Fruit fly (Drosophila melanogaster) whole organism, wandering third instar larva: ENCODE data around the gene Vha13.

Experiments
- Abd-B ChIP-seq: fragments of >200 bp; optimal IDR thresholded peaks from 2 replicates; lab custom pipeline; 2017; ENCODE audit warnings: missing biosample characterization, missing genetic modification characterization
- CG32264 ChIP-seq: fragments of 200-800 bp; sonication (Bioruptor generic); optimal IDR thresholded peaks from 2 replicates; lab custom pipeline; 2016; ENCODE audit warnings: missing biosample characterization, missing genetic modification characterization
- CG9705 ChIP-seq: fragments of 200-800 bp; sonication (Bioruptor generic); optimal IDR thresholded peaks from 2 replicates; lab custom pipeline; 2018; ENCODE audit warnings: missing biosample characterization, mild to moderate bottlenecking, missing genetic modification characterization
- CrebA ChIP-seq: fragments of 200-800 bp; sonication (Bioruptor generic); optimal IDR thresholded peaks from 2 replicates; lab custom pipeline; 2016; ENCODE audit warnings: missing biosample characterization, mild to moderate bottlenecking, missing genetic modification characterization, borderline replicate concordance
- Dif ChIP-seq: fragments of 200-275, 200-300 bp; sonication (Bioruptor generic); optimal IDR thresholded peaks from 2 replicates; lab custom pipeline; 2018; ENCODE audit warnings: missing biosample characterization, missing genetic modification characterization; ENCODE audit not compliant: partially characterized antibody
- GATAd ChIP-seq: sonication (Bioruptor generic); optimal IDR thresholded peaks from 2 replicates; lab custom pipeline; 2016; ENCODE audit warnings: missing biosample characterization, missing genetic modification characterization
- HLH106 ChIP-seq: fragments of 200-800 bp; optimal IDR thresholded peaks from 3 replicates; lab custom pipeline; 2019; ENCODE audit warnings: missing biosample characterization, mild to moderate bottlenecking, missing genetic modification characterization, moderate library complexity
- Hnf4 ChIP-seq: fragments of 200-800 bp; sonication (Bioruptor generic); optimal IDR thresholded peaks from 2 replicates; lab custom pipeline; 2016; ENCODE audit warnings: missing biosample characterization, mild to moderate bottlenecking, missing genetic modification characterization
- Hr78 ChIP-seq: fragments of >200 bp; optimal IDR thresholded peaks from 2 replicates; lab custom pipeline; 2017; ENCODE audit warnings: missing biosample characterization, missing genetic modification characterization
- Jra ChIP-seq: sonication (Bioruptor generic); optimal IDR thresholded peaks from 2 replicates; lab custom pipeline; 2016; ENCODE audit warnings: missing biosample characterization, missing genetic modification characterization
- Mio ChIP-seq: sonication (Bioruptor generic); optimal IDR thresholded peaks from 2 replicates; lab custom pipeline; 2016; ENCODE audit warnings: missing biosample characterization, missing genetic modification characterization
- N ChIP-seq: fragments of >200 bp; optimal IDR thresholded peaks from 2 replicates; lab custom pipeline; 2018; ENCODE audit warnings: missing biosample characterization, missing external identifiers, missing genetic modification characterization
- OdsH ChIP-seq: fragments of 200-800 bp; sonication (Bioruptor generic); optimal IDR thresholded peaks from 2 replicates; lab custom pipeline; 2016; ENCODE audit warnings: missing biosample characterization, mild to moderate bottlenecking, missing genetic modification characterization
- Rel ChIP-seq, 2 experiments: fragments of 200-800 bp; sonication (Bioruptor generic) in 1 of 2; optimal IDR thresholded peaks; 2 replicates in 1 of 2; 3 replicates in 1 of 2; lab custom pipeline; 2016 to 2019; ENCODE audit warnings: mild to moderate bottlenecking in 2 of 2, missing biosample characterization in 2 of 2, missing genetic modification characterization in 2 of 2, moderate library complexity in 1 of 2
- Sp1 ChIP-seq: fragments of 200-800 bp; sonication (Bioruptor generic); optimal IDR thresholded peaks from 3 replicates; lab custom pipeline; 2019; ENCODE audit warnings: missing biosample characterization, mild to moderate bottlenecking, missing genetic modification characterization, moderate library complexity
- Vsx2 ChIP-seq: fragments of 200-300, 225-300 bp; sonication (Bioruptor generic); optimal IDR thresholded peaks from 2 replicates; lab custom pipeline; 2018; ENCODE audit warnings: missing biosample characterization, missing genetic modification characterization; ENCODE audit not compliant: partially characterized antibody
- br ChIP-seq: fragments of 200-800 bp; sonication (Bioruptor generic); optimal IDR thresholded peaks from 2 replicates; lab custom pipeline; 2016; ENCODE audit warnings: missing biosample characterization, missing genetic modification characterization
- brk ChIP-seq: fragments of 200-800 bp; sonication (Bioruptor generic); optimal IDR thresholded peaks from 2 replicates; lab custom pipeline; 2016; ENCODE audit warnings: missing biosample characterization, mild to moderate bottlenecking, missing genetic modification characterization
- dl ChIP-seq, 2 experiments: fragments of 175-275, 200-275 bp in 1 of 2; fragments of 200-275 bp in 1 of 2; sonication (Bioruptor generic); optimal IDR thresholded peaks; lab custom pipeline; 2018; ENCODE audit warnings: mild to moderate bottlenecking in 2 of 2, missing biosample characterization in 2 of 2, missing genetic modification characterization in 2 of 2, moderate library complexity in 2 of 2; ENCODE audit not compliant: partially characterized antibody in 2 of 2, insufficient read depth in 1 of 2
- dsf ChIP-seq: sonication (Bioruptor generic); optimal IDR thresholded peaks from 2 replicates; lab custom pipeline; 2016; ENCODE audit warnings: missing biosample characterization, missing genetic modification characterization, borderline replicate concordance
- ey ChIP-seq: fragments of 200-800 bp; sonication (Bioruptor generic); optimal IDR thresholded peaks from 2 replicates; lab custom pipeline; 2016; ENCODE audit warnings: missing biosample characterization, missing genetic modification characterization
- fru ChIP-seq: fragments of 200-800 bp; sonication (Bioruptor generic); optimal IDR thresholded peaks from 3 replicates; lab custom pipeline; 2016; ENCODE audit warnings: missing biosample characterization, mild to moderate bottlenecking, missing genetic modification characterization
- h ChIP-seq: fragments of 200-800 bp; sonication (Bioruptor generic); optimal IDR thresholded peaks from 3 replicates; lab custom pipeline; 2016; ENCODE audit warnings: missing biosample characterization, mild to moderate bottlenecking, missing genetic modification characterization
- jim ChIP-seq: fragments of 175-275, 200-325 bp; sonication (Bioruptor generic); optimal IDR thresholded peaks from 2 replicates; lab custom pipeline; 2016; ENCODE audit warnings: missing biosample characterization, mild to moderate bottlenecking, missing genetic modification characterization
- pan ChIP-seq: fragments of >200 bp; optimal IDR thresholded peaks from 2 replicates; lab custom pipeline; 2017
- psq ChIP-seq: fragments of 200-800 bp; sonication (Bioruptor generic); optimal IDR thresholded peaks from 3 replicates; lab custom pipeline; 2017; ENCODE audit warnings: missing biosample characterization, mild to moderate bottlenecking, missing genetic modification characterization, moderate library complexity
- rgr ChIP-seq: fragments of 200-800 bp; sonication (Bioruptor generic); optimal IDR thresholded peaks from 3 replicates; lab custom pipeline; 2016; ENCODE audit warnings: missing biosample characterization, mild to moderate bottlenecking, missing genetic modification characterization
- sage ChIP-seq: fragments of 200-800 bp; sonication (Bioruptor generic); optimal IDR thresholded peaks from 2 replicates; lab custom pipeline; 2016; ENCODE audit warnings: missing biosample characterization, mild to moderate bottlenecking, missing genetic modification characterization
- sv ChIP-seq: fragments of 200-800 bp; sonication (Bioruptor generic); optimal IDR thresholded peaks from 3 replicates; lab custom pipeline; 2016; ENCODE audit warnings: missing biosample characterization, missing genetic modification characterization
- tai ChIP-seq: sonication (Bioruptor generic); optimal IDR thresholded peaks from 2 replicates; lab custom pipeline; 2016; ENCODE audit warnings: missing biosample characterization, missing genetic modification characterization
- usp ChIP-seq: fragments of >200 bp; optimal IDR thresholded peaks from 2 replicates; lab custom pipeline; 2017; ENCODE audit warnings: missing biosample characterization, missing genetic modification characterization

Gene Vha13

DNA sequence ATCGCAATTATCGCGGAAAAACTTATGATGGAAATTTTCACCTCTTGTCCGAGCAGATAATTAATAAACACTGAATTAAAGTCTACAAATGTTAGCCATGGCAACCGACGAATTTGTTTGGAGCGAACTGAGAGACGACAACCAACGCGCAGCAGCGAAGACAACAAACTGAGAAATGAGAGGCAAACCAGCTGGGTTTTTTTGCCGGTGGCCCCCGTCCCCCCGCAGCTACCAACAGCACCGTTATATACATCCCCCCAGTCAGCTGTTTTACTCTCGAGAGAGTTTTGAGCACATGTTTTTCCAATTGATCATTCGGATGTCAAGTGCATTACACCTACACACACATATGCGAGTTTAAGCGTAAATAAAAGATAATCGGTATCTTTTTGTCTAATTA is 3.1 kb downstream of the Vha13 start:
- TF ChIP-seq Rel (GFP tag; optimal IDR thresholded peaks at IDR 0.05; lab: Kevin White, UChicago) = no peak
- peak; percentile 93 for TF ChIP-seq Rel (tag; optimal IDR thresholded peaks at IDR 0.05; lab: Kevin White, UChicago)
- TF ChIP-seq Sp1 = no peak
- no peak for TF ChIP-seq CG32264
- no peak for TF ChIP-seq sage (GFP tag; lab: Kevin White, UChicago)
- TF ChIP-seq dl (GFP tag; optimal IDR thresholded peaks at IDR 0.05; lab: Kevin White, UChicago; ENCODE audit: insufficient read depth in 1 of 2, partially characterized antibody in 2 of 2) = peak; percentile 54 to 55
- no peak for TF ChIP-seq CG9705 (GFP tag; lab: Kevin White, UChicago)
- no peak for TF ChIP-seq fru (GFP tag; lab: Kevin White, UChicago)
- TF ChIP-seq jim (GFP tag; lab: Kevin White, UChicago) = no peak
- peak; percentile 12 for TF ChIP-seq Dif (GFP tag; lab: Kevin White, UChicago)
- peak; percentile 30 for TF ChIP-seq br (GFP tag; lab: Kevin White, UChicago)

DNA sequence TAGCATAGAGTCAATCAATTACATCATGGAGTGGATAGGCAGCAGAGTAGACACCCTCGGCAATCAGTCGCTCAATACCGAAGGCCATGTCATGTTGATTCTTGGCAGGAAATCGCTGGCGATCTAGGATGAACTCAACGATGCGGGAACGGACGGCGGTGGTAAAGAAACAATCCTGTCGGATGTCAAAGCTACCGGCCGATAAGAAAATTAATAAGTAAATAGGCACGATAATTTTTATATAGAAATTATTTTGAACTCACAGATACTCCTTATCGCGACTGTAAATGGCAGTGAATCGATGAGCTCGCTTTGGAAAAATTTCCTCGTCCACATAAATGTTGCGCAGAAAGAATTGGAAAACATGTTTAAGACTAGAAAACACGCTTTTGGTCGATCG is 6.2 kb downstream of the Vha13 start:
- TF ChIP-seq CrebA (GFP tag; lab: Kevin White, UChicago) (no peak), Abd-B (GFP tag; lab: Kevin White, UChicago) (no peak), dsf (GFP tag; lab: Kevin White, UChicago) (no peak), Jra (GFP tag; lab: Kevin White, UChicago) (no peak), fru (GFP tag; lab: Kevin White, UChicago) (no peak), tai (GFP tag; lab: Kevin White, UChicago) (no peak), rgr (GFP tag; lab: Kevin White, UChicago) (no peak), Vsx2 (no peak), GATAd (GFP tag; lab: Kevin White, UChicago) (no peak), psq (GFP tag; lab: Kevin White, UChicago) (no peak)

DNA sequence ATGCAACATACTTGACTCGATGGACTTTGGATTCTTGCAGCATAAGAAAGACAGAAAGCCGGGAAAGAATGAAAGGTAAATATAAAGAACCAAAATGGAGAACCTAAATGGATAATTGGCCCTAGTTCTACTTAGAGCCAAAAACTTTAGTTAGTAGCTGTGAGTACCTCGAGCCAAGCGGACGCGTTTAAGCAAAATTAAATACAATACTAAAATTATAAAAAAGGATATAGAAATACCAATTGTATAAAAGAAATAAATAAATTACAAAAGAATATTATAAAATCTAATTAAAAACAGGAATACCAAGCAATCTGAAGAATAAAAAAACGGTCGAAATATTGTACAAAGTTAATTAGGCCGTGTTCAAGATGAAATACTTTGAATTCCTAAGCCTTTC is 9.5 kb downstream of the Vha13 start, which contains the start of gene CG34138:
TSS of gene CG34138 (plus strand) at position 301 of the 400 bp plus-strand sequence.
- no peak for TF ChIP-seq CG9705 (GFP tag; lab: Kevin White, UChicago)
- no peak for TF ChIP-seq Mio (GFP tag; lab: Kevin White, UChicago)
- no peak for TF ChIP-seq OdsH (GFP tag; lab: Kevin White, UChicago)
- TF ChIP-seq Hnf4 (GFP tag; lab: Kevin White, UChicago) = no peak
- TF ChIP-seq Hr78 (GFP tag; lab: Kevin White, UChicago) = no peak
- no peak for TF ChIP-seq rgr (GFP tag; lab: Kevin White, UChicago)
- TF ChIP-seq sv (GFP tag; lab: Kevin White, UChicago) = no peak
- TF ChIP-seq ey = no peak
- no peak for TF ChIP-seq Dif (GFP tag; lab: Kevin White, UChicago)
- no peak for TF ChIP-seq usp (GFP tag; lab: Kevin White, UChicago)

DNA sequence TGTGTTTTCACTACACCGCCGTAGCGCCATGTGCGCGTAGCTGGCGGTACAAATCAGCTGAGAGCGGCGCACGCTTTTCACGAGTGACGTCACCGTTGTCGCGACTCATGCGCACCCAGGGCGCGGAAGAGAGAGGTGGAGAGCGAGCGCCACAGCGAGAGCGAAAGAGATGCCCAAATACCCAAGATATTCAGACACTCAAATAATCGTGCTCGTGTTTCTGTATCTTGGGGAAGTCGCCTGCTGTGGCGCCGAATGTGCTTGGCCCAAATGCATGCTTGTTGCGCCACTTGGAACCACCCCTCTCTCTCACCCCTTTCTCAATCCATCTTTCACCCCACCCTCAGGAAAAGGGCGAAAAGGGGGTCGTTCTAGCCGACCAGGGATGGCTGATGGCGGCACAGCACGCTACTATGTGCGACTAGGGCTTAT is 11.5 kb downstream of the Vha13 start, which contains the start of gene CG6231:
TSS of gene CG6231 (minus strand) at position 34 of the 432 bp plus-strand sequence.
- TF ChIP-seq dl (GFP tag; optimal IDR thresholded peaks at IDR 0.05; lab: Kevin White, UChicago; ENCODE audit: insufficient read depth in 1 of 2, partially characterized antibody in 2 of 2) (peak; percentile 11 to 26), Vsx2 (peak; percentile 44), Hr78 (GFP tag; lab: Kevin White, UChicago) (no peak), HLH106 (tag; lab: Kevin White, UChicago) (no peak), Dif (GFP tag; lab: Kevin White, UChicago) (peak; percentile 63), h (peak; percentile 34)

DNA sequence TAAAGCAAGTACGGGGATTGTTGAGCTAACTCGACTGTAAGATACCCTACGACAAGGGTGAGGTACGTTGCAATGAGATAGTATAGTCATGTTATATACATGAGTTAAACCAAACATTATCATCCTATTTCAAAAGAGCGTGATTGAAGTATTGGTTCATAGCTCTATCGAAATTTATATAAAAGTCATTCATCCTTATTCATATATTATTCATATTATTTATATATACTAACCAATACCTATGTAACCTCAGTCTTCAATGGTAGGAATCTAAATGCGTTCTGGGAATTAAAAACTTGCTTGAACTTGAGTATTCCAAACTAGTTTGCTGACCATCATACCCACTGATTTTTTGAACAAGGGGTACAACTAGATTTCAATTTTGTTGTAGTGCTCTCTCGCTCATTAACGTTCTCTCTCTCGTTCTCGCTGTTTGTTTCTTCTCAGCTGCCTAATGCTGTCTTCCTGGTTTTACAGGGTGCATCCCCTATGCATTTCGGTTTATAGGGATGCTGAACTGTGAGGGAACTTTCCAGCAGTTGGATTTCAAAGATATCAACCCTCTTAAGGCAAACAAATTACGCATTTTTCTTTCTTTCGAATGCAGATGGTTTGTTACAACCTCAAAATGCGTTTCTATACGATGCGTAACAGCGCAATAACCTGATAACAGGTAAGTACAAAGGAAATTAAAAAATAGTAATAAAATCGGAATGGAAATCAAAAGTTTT is 16.2 kb downstream of the Vha13 start:
- TF ChIP-seq pan (lab: Kevin White, UChicago) (peak; percentile 26), dsf (GFP tag; lab: Kevin White, UChicago) (no peak), brk (GFP tag; lab: Kevin White, UChicago) (no peak), Rel (GFP tag; optimal IDR thresholded peaks at IDR 0.05; lab: Kevin White, UChicago) (no peak), Rel (tag; optimal IDR thresholded peaks at IDR 0.05; lab: Kevin White, UChicago) (no peak), Abd-B (GFP tag; lab: Kevin White, UChicago) (no peak), Hnf4 (GFP tag; lab: Kevin White, UChicago) (no peak), N (no peak)
